Fruit fly (Drosophila melanogaster) whole organism, pupa: Measurements from ENCODE around the gene CG5359.

Source experiments
- CG10348 ChIP-seq: fragments of 200-800 bp; sonication (Bioruptor generic); IDR thresholded peaks from 2 replicates; pipeline ENCODE4 v1.3.6; 2022; ENCODE audit warnings: missing biosample characterization, missing genetic modification characterization
- CG12605 ChIP-seq: fragments of 200-800 bp; sonication (Bioruptor generic); IDR thresholded peaks from 2 replicates; pipeline ENCODE4 v1.3.6; 2022; ENCODE audit warnings: missing biosample characterization, missing genetic modification characterization
- CG13204 ChIP-seq: fragments of 200-800 bp; sonication (Bioruptor generic); optimal IDR thresholded peaks from 2 replicates; lab custom pipeline; 2018; ENCODE audit warnings: missing biosample characterization, mild to moderate bottlenecking, missing genetic modification characterization, moderate library complexity
- CG14655 ChIP-seq: fragments of 200-800 bp; sonication (Bioruptor generic); optimal IDR thresholded peaks from 3 replicates; lab custom pipeline; 2017; ENCODE audit warnings: mild to moderate bottlenecking, missing biosample characterization, missing genetic modification reagents, missing genetic modification characterization
- CG15710 ChIP-seq: fragments of 200-800 bp; sonication (Bioruptor generic); optimal IDR thresholded peaks from 2 replicates; lab custom pipeline; 2018; ENCODE audit warnings: missing biosample characterization, mild to moderate bottlenecking, missing genetic modification characterization, moderate library complexity
- CG17806 ChIP-seq: fragments of 200-800 bp; sonication (Bioruptor generic); optimal IDR thresholded peaks from 2 replicates; lab custom pipeline; 2018; ENCODE audit warnings: missing biosample characterization, mild to moderate bottlenecking, missing genetic modification characterization, moderate library complexity
- CG32121 ChIP-seq: fragments of 200-800 bp; sonication (Bioruptor generic); IDR thresholded peaks from 2 replicates; pipeline ENCODE4 v1.3.6; 2022; ENCODE audit warnings: missing biosample characterization, missing genetic modification characterization
- CG34367 ChIP-seq: fragments of 200-800 bp; sonication (Bioruptor generic); optimal IDR thresholded peaks from 2 replicates; lab custom pipeline; 2018; ENCODE audit warnings: missing biosample characterization, mild to moderate bottlenecking, missing genetic modification characterization
- CG4496 ChIP-seq: fragments of 200-800 bp; sonication (Bioruptor generic); IDR thresholded peaks from 3 replicates; pipeline ENCODE4 v1.3.6; 2022; ENCODE audit warnings: missing biosample characterization, missing genetic modification characterization
- CG8159 ChIP-seq: fragments of 200-800 bp; sonication (Bioruptor generic); optimal IDR thresholded peaks from 3 replicates; lab custom pipeline; 2018; ENCODE audit warnings: missing biosample characterization, mild to moderate bottlenecking, missing genetic modification characterization, moderate library complexity
- CG8301 ChIP-seq: fragments of 200-800 bp; sonication (Bioruptor generic); optimal IDR thresholded peaks from 2 replicates; lab custom pipeline; 2018; ENCODE audit warnings: missing biosample characterization, mild to moderate bottlenecking, missing genetic modification characterization
- CG9948 ChIP-seq: fragments of 200-800 bp; sonication (Bioruptor generic); optimal IDR thresholded peaks from 2 replicates; lab custom pipeline; 2018; ENCODE audit warnings: missing biosample characterization, mild to moderate bottlenecking, missing genetic modification characterization, moderate library complexity
- D1 ChIP-seq: fragments of 200-800 bp; sonication (Bioruptor generic); optimal IDR thresholded peaks from 2 replicates; lab custom pipeline; 2018; ENCODE audit warnings: missing biosample characterization, mild to moderate bottlenecking, missing genetic modification characterization, moderate library complexity
- EcR ChIP-seq: fragments of 200-800 bp; sonication (Bioruptor generic); optimal IDR thresholded peaks from 3 replicates; lab custom pipeline; 2019; ENCODE audit warnings: missing biosample characterization, missing genetic modification characterization, mild to moderate bottlenecking, moderate library complexity, missing genetic modification reagents
- Ets98B ChIP-seq: fragments of 200-800 bp; sonication (Bioruptor generic); IDR thresholded peaks from 2 replicates; pipeline ENCODE4 v1.3.6; 2022; ENCODE audit warnings: missing biosample characterization, missing genetic modification characterization
- Pif1A ChIP-seq: fragments of 200-800 bp; sonication (Bioruptor generic); optimal IDR thresholded peaks from 3 replicates; lab custom pipeline; 2016; ENCODE audit warnings: missing biosample characterization, missing genetic modification characterization
- Pif1B ChIP-seq: fragments of 200-800 bp; sonication (Bioruptor generic); optimal IDR thresholded peaks from 3 replicates; lab custom pipeline; 2016; ENCODE audit warnings: missing biosample characterization, missing genetic modification characterization
- Snoo ChIP-seq: fragments of 200-800 bp; sonication (Bioruptor generic); optimal IDR thresholded peaks from 3 replicates; lab custom pipeline; 2017; ENCODE audit warnings: missing biosample characterization, mild to moderate bottlenecking, missing genetic modification characterization, inconsistent platforms
- fd96Ca ChIP-seq: fragments of 200-800 bp; sonication (Bioruptor generic); IDR thresholded peaks from 3 replicates; pipeline ENCODE4 v1.3.6; 2022; ENCODE audit warnings: missing biosample characterization, missing genetic modification characterization
- gl ChIP-seq: fragments of 200-800 bp; sonication (Bioruptor generic); optimal IDR thresholded peaks from 2 replicates; lab custom pipeline; 2018; ENCODE audit warnings: missing biosample characterization, mild to moderate bottlenecking, missing genetic modification characterization
- rn ChIP-seq: fragments of 200-800 bp; sonication (Bioruptor generic); IDR thresholded peaks from 2 replicates; pipeline ENCODE4 v1.3.6; 2022; ENCODE audit warnings: missing biosample characterization, missing genetic modification characterization

The CG5359 gene

dm6 chr3R:10001174-10001789 lies at the start of gene CG5359:
Gene CG5359 (minus strand): TSS chr3R:10001276.
- TF ChIP-seq CG34367 (tag; lab: Kevin White, UChicago): no peak
- TF ChIP-seq CG17806 (tag; lab: Kevin White, UChicago): no peak
- no peak for TF ChIP-seq CG15710 (tag; lab: Kevin White, UChicago)
- TF ChIP-seq fd96Ca: no peak
- no peak for TF ChIP-seq Ets98B
- no peak for TF ChIP-seq EcR (GFP tag; lab: Kevin White, UChicago)
- TF ChIP-seq CG8159 (tag; lab: Kevin White, UChicago): no peak
- no peak for TF ChIP-seq rn (GFP tag; lab: Robert Waterston, UW)
- TF ChIP-seq Pif1B (GFP tag; lab: Kevin White, UChicago): no peak
- TF ChIP-seq CG8301: no peak
- no peak for TF ChIP-seq CG9948 (tag; lab: Kevin White, UChicago)
- TF ChIP-seq CG12605 (GFP tag; lab: Robert Waterston, UW): no peak
- TF ChIP-seq CG10348: no peak
- TF ChIP-seq gl: no peak

- TF ChIP-seq CG9948 (tag; lab: Kevin White, UChicago) (peak; percentile 27), Pif1B (GFP tag; lab: Kevin White, UChicago) (no peak), Pif1A (GFP tag; lab: Kevin White, UChicago) (no peak), CG15710 (tag; lab: Kevin White, UChicago) (no peak), CG12605 (GFP tag; lab: Robert Waterston, UW) (no peak), CG17806 (tag; lab: Kevin White, UChicago) (no peak), CG34367 (tag; lab: Kevin White, UChicago) (peak; percentile 22), CG8301 (no peak), Ets98B (no peak), rn (GFP tag; lab: Robert Waterston, UW) (no peak), CG32121 (no peak), CG14655 (no peak), fd96Ca (no peak), Snoo (tag; lab: Kevin White, UChicago) (no peak), CG13204 (GFP tag; lab: Kevin White, UChicago) (no peak), CG4496 (GFP tag; lab: Robert Waterston, UW) (no peak)
Measured at dm6 chr3R:10048842-10049527, 47.9 kb upstream of the CG5359 start, which contains the start of gene ohgt. Gene ohgt (plus strand): TSS chr3R:10049199.

- TF ChIP-seq Snoo (tag; lab: Kevin White, UChicago) (no peak), CG14655 (no peak), CG8159 (tag; lab: Kevin White, UChicago) (no peak), CG15710 (tag; lab: Kevin White, UChicago) (no peak), fd96Ca (no peak), EcR (GFP tag; lab: Kevin White, UChicago) (no peak), Ets98B (no peak), CG9948 (tag; lab: Kevin White, UChicago) (no peak), CG34367 (tag; lab: Kevin White, UChicago) (no peak), CG12605 (GFP tag; lab: Robert Waterston, UW) (no peak), CG8301 (no peak), Pif1A (GFP tag; lab: Kevin White, UChicago) (no peak), Pif1B (GFP tag; lab: Kevin White, UChicago) (no peak), CG17806 (tag; lab: Kevin White, UChicago) (no peak), rn (GFP tag; lab: Robert Waterston, UW) (no peak), CG10348 (no peak), CG4496 (GFP tag; lab: Robert Waterston, UW) (no peak), CG13204 (GFP tag; lab: Kevin White, UChicago) (no peak)
Measured at dm6 chr3R:10048775-10048841, 47.5 kb upstream of the CG5359 start, which contains the start of gene CG12811. Gene CG12811 (minus strand): TSS chr3R:10048797.

dm6 chr3R:10048035-10048774 lies 47.1 kb upstream of the CG5359 start:
- TF ChIP-seq Snoo (tag; lab: Kevin White, UChicago): peak; percentile 62
- no peak for TF ChIP-seq CG10348
- TF ChIP-seq CG14655: no peak
- TF ChIP-seq Pif1B (GFP tag; lab: Kevin White, UChicago): no peak
- peak; percentile 29 for TF ChIP-seq CG34367 (tag; lab: Kevin White, UChicago)
- TF ChIP-seq CG17806 (tag; lab: Kevin White, UChicago): peak; percentile 54
- TF ChIP-seq D1: no peak
- no peak for TF ChIP-seq CG32121
- no peak for TF ChIP-seq CG12605 (GFP tag; lab: Robert Waterston, UW)
- TF ChIP-seq CG4496 (GFP tag; lab: Robert Waterston, UW): no peak
- TF ChIP-seq Pif1A (GFP tag; lab: Kevin White, UChicago): no peak
- TF ChIP-seq CG8301: peak; percentile 58
- TF ChIP-seq rn (GFP tag; lab: Robert Waterston, UW): no peak
- TF ChIP-seq Ets98B: no peak
- TF ChIP-seq CG9948 (tag; lab: Kevin White, UChicago): peak; percentile 44
- TF ChIP-seq gl: no peak
- TF ChIP-seq EcR (GFP tag; lab: Kevin White, UChicago): no peak
- TF ChIP-seq CG13204 (GFP tag; lab: Kevin White, UChicago): no peak
- peak; percentile 61 for TF ChIP-seq CG15710 (tag; lab: Kevin White, UChicago)
- TF ChIP-seq fd96Ca: no peak
- peak; percentile 64 for TF ChIP-seq CG8159 (tag; lab: Kevin White, UChicago)

dm6 chr3R:10045343-10045742 lies 44.3 kb upstream of the CG5359 start, which contains the start of the genes CG11722 and mtTFB2:
Gene CG11722 (minus strand): TSS chr3R:10045542.
Gene mtTFB2 (plus strand): TSS chr3R:10045574.
- TF ChIP-seq CG32121 (no peak), Pif1B (GFP tag; lab: Kevin White, UChicago) (no peak), CG8159 (tag; lab: Kevin White, UChicago) (no peak), EcR (GFP tag; lab: Kevin White, UChicago) (no peak)
